Fruit fly (Drosophila melanogaster) whole organism, embryonic: ENCODE results near the gene Sf3a2.

Source experiments
- ATbp ChIP-seq: fragments of 200-800 bp; sonication (Bioruptor generic); optimal IDR thresholded peaks from 2 replicates; lab custom pipeline; 2017; ENCODE audit warnings: missing biosample characterization, mild to moderate bottlenecking, missing genetic modification characterization, missing genetic modification reagents
- CG10147 ChIP-seq: fragments of 200-800 bp; sonication (Bioruptor generic); optimal IDR thresholded peaks from 2 replicates; lab custom pipeline; 2019; ENCODE audit warnings: missing biosample characterization, mild to moderate bottlenecking, missing genetic modification characterization, moderate library complexity
- CG10431 ChIP-seq: fragments of 200-800 bp; sonication (Bioruptor generic); optimal IDR thresholded peaks from 3 replicates; lab custom pipeline; 2018; ENCODE audit warnings: missing biosample characterization, mild to moderate bottlenecking, missing genetic modification characterization
- CG10543 ChIP-seq: fragments of 200-800 bp; sonication (Bioruptor generic); optimal IDR thresholded peaks from 3 replicates; lab custom pipeline; 2017; ENCODE audit warnings: missing biosample characterization, mild to moderate bottlenecking, missing genetic modification characterization, moderate library complexity
- CG11560 ChIP-seq: fragments of 200-800 bp; sonication (Bioruptor generic); IDR thresholded peaks from 3 replicates; pipeline ENCODE4 v1.3.6; 2022; ENCODE audit warnings: missing biosample characterization, missing genetic modification characterization
- CG12219 ChIP-seq: fragments of 200-800 bp; sonication (Bioruptor generic); optimal IDR thresholded peaks from 3 replicates; lab custom pipeline; 2018; ENCODE audit warnings: missing biosample characterization, mild to moderate bottlenecking, missing genetic modification characterization
- CG1529 ChIP-seq: fragments of 200-800 bp; sonication (Bioruptor generic); optimal IDR thresholded peaks from 3 replicates; lab custom pipeline; 2018; ENCODE audit warnings: missing biosample characterization, missing genetic modification characterization
- CG15479 ChIP-seq: fragments of 200-800 bp; sonication (Bioruptor generic); optimal IDR thresholded peaks from 3 replicates; lab custom pipeline; 2019; ENCODE audit warnings: missing biosample characterization, mild to moderate bottlenecking, missing genetic modification characterization, moderate library complexity
- CG1602 ChIP-seq: fragments of 200-800 bp; sonication (Bioruptor generic); optimal IDR thresholded peaks from 3 replicates; lab custom pipeline; 2016; ENCODE audit warnings: missing biosample characterization, missing genetic modification characterization
- CG16815 ChIP-seq: fragments of 200-800 bp; sonication (Bioruptor generic); optimal IDR thresholded peaks from 3 replicates; lab custom pipeline; 2017; ENCODE audit warnings: missing biosample characterization, mild to moderate bottlenecking, missing genetic modification characterization
- CG17186 ChIP-seq: fragments of 200-800 bp; sonication (Bioruptor generic); optimal IDR thresholded peaks from 3 replicates; lab custom pipeline; 2017; ENCODE audit warnings: missing biosample characterization, missing genetic modification reagents, missing genetic modification characterization
- CG17829 ChIP-seq: fragments of 200-800 bp; optimal IDR thresholded peaks from 2 replicates; lab custom pipeline; 2019; ENCODE audit warnings: missing biosample characterization, mild to moderate bottlenecking, missing genetic modification characterization, moderate library complexity
- CG18599 ChIP-seq: fragments of 200-800 bp; sonication (Bioruptor generic); optimal IDR thresholded peaks from 3 replicates; lab custom pipeline; 2017; ENCODE audit warnings: missing biosample characterization, missing genetic modification characterization, mild to moderate bottlenecking, moderate library complexity, missing genetic modification reagents
- CG31388 ChIP-seq: fragments of 200-800 bp; sonication (Bioruptor generic); optimal IDR thresholded peaks from 2 replicates; lab custom pipeline; 2016; ENCODE audit warnings: missing biosample characterization, missing genetic modification characterization
- CG7987 ChIP-seq: fragments of 200-800 bp; sonication (Bioruptor generic); optimal IDR thresholded peaks from 2 replicates; lab custom pipeline; 2018; ENCODE audit warnings: missing biosample characterization, mild to moderate bottlenecking, missing genetic modification characterization, moderate library complexity
- CHES-1-like ChIP-seq: fragments of 200-800 bp; sonication (Bioruptor generic); optimal IDR thresholded peaks from 2 replicates; lab custom pipeline; 2016; ENCODE audit warnings: missing biosample characterization, missing genetic modification characterization
- Dad ChIP-seq: fragments of 200-800 bp; sonication (Bioruptor generic); optimal IDR thresholded peaks from 3 replicates; lab custom pipeline; 2016; ENCODE audit warnings: missing biosample characterization, missing genetic modification characterization
- Dll ChIP-seq: fragments of 200-800 bp; sonication (Bioruptor generic); IDR thresholded peaks from 4 replicates; pipeline ENCODE4 v1.3.6; 2022; ENCODE audit warnings: missing biosample characterization, missing genetic modification characterization; ENCODE audit not compliant: partially characterized antibody
- Dref ChIP-seq: fragments of 200-800 bp; sonication (Bioruptor generic); IDR thresholded peaks from 2 replicates; pipeline ENCODE4 v1.3.6; 2022; ENCODE audit warnings: missing biosample characterization, missing genetic modification characterization
- ERR ChIP-seq: fragments of 200-800 bp; sonication (Bioruptor generic); optimal IDR thresholded peaks from 2 replicates; lab custom pipeline; 2016; ENCODE audit warnings: missing biosample characterization, missing genetic modification characterization
- H15 ChIP-seq: fragments of 200-800 bp; sonication (Bioruptor generic); IDR thresholded peaks from 3 replicates; pipeline ENCODE4 v1.3.6; 2022; ENCODE audit warnings: missing biosample characterization, missing genetic modification characterization
- HLH54F ChIP-seq: fragments of 200-800 bp; sonication (Bioruptor generic); optimal IDR thresholded peaks from 3 replicates; lab custom pipeline; 2016; ENCODE audit warnings: missing biosample characterization, missing genetic modification characterization
- MESR4 ChIP-seq: fragments of 200-800 bp; sonication (Bioruptor generic); optimal IDR thresholded peaks from 2 replicates; lab custom pipeline; 2018; ENCODE audit warnings: missing biosample characterization, mild to moderate bottlenecking, missing genetic modification characterization, moderate library complexity
- NK7.1 ChIP-seq: fragments of 200-800 bp; sonication (Bioruptor generic); optimal IDR thresholded peaks from 3 replicates; lab custom pipeline; 2016; ENCODE audit warnings: missing biosample characterization, missing genetic modification characterization
- Oli ChIP-seq: fragments of 200-800 bp; sonication (Bioruptor generic); optimal IDR thresholded peaks from 2 replicates; lab custom pipeline; 2018; ENCODE audit warnings: missing biosample characterization, mild to moderate bottlenecking, missing genetic modification characterization, moderate library complexity
- Side ChIP-seq: fragments of 200-800 bp; sonication (Bioruptor generic); optimal IDR thresholded peaks from 2 replicates; lab custom pipeline; 2016; ENCODE audit warnings: missing biosample characterization, missing genetic modification characterization
- Sox100B ChIP-seq: fragments of 200-800 bp; sonication (Bioruptor generic); optimal IDR thresholded peaks from 3 replicates; lab custom pipeline; 2018; ENCODE audit warnings: missing biosample characterization, mild to moderate bottlenecking, missing genetic modification characterization
- TFAM ChIP-seq: fragments of 200-800 bp; sonication (Bioruptor generic); optimal IDR thresholded peaks from 2 replicates; lab custom pipeline; 2017; ENCODE audit warnings: missing biosample characterization, missing genetic modification characterization, inconsistent platforms
- Trl ChIP-seq, 3 experiments: fragments of >200 bp in 2 of 3; fragments of 200-800 bp in 1 of 3; sonication (Bioruptor generic) in 1 of 3; optimal IDR thresholded peaks; 2 replicates in 1 of 3; 3 replicates in 2 of 3; lab custom pipeline; 2016 to 2017; ENCODE audit warnings: missing biosample characterization in 1 of 3, missing genetic modification characterization in 1 of 3
- chinmo ChIP-seq: fragments of 200-800 bp; sonication (Bioruptor generic); IDR thresholded peaks from 4 replicates; pipeline ENCODE4 v1.3.6; 2022; ENCODE audit warnings: missing biosample characterization, missing genetic modification characterization; ENCODE audit not compliant: partially characterized antibody
- dati ChIP-seq: fragments of 200-800 bp; sonication (Bioruptor generic); IDR thresholded peaks from 2 replicates; pipeline ENCODE4 v1.3.6; 2022; ENCODE audit warnings: missing biosample characterization, missing genetic modification characterization
- esg ChIP-seq: fragments of 200-800 bp; sonication (Bioruptor generic); conservative IDR thresholded peaks from 2 replicates; pipeline ENCODE4 v1.3.6; 2022; ENCODE audit warnings: missing biosample characterization, missing genetic modification characterization
- ewg ChIP-seq: fragments of 200-800 bp; sonication (Bioruptor generic); optimal IDR thresholded peaks from 3 replicates; lab custom pipeline; 2017; ENCODE audit warnings: mild to moderate bottlenecking, missing biosample characterization, missing genetic modification reagents, missing genetic modification characterization
- fd96Cb ChIP-seq: fragments of 200-800 bp; sonication (Bioruptor generic); optimal IDR thresholded peaks from 2 replicates; lab custom pipeline; 2018; ENCODE audit warnings: missing biosample characterization, mild to moderate bottlenecking, missing genetic modification characterization, moderate library complexity
- gcm ChIP-seq: fragments of 200-800 bp; sonication (Bioruptor generic); optimal IDR thresholded peaks from 2 replicates; lab custom pipeline; 2019; ENCODE audit warnings: missing biosample characterization, mild to moderate bottlenecking, missing genetic modification characterization, moderate library complexity
- grau ChIP-seq: fragments of 200-800 bp; optimal IDR thresholded peaks from 3 replicates; lab custom pipeline; 2019; ENCODE audit warnings: missing biosample characterization, mild to moderate bottlenecking, missing genetic modification characterization, moderate library complexity
- hth ChIP-seq: fragments of >200 bp; optimal IDR thresholded peaks from 2 replicates; lab custom pipeline; 2017; ENCODE audit warnings: inconsistent platforms
- jumu ChIP-seq: fragments of 200-800 bp; sonication (Bioruptor generic); optimal IDR thresholded peaks from 3 replicates; lab custom pipeline; 2016; ENCODE audit warnings: missing biosample characterization, missing genetic modification characterization
- nerfin-1 ChIP-seq: fragments of 200-800 bp; sonication (Bioruptor generic); optimal IDR thresholded peaks from 3 replicates; lab custom pipeline; 2019; ENCODE audit warnings: missing biosample characterization, mild to moderate bottlenecking, missing genetic modification characterization, moderate library complexity
- nerfin-2 ChIP-seq: fragments of 200-800 bp; sonication (Bioruptor generic); IDR thresholded peaks from 2 replicates; pipeline ENCODE4 v1.3.6; 2022; ENCODE audit warnings: missing biosample characterization, missing genetic modification characterization; ENCODE audit not compliant: partially characterized antibody
- pnt ChIP-seq: fragments of 200-800 bp; sonication (Bioruptor generic); optimal IDR thresholded peaks from 3 replicates; lab custom pipeline; 2016; ENCODE audit warnings: missing biosample characterization, missing genetic modification characterization
- repo ChIP-seq: fragments of 200-800 bp; sonication (Bioruptor generic); optimal IDR thresholded peaks from 2 replicates; lab custom pipeline; 2016; ENCODE audit warnings: missing biosample characterization, missing genetic modification characterization
- sc ChIP-seq, 3 experiments: fragments of >200 bp in 2 of 3; fragments of 200-800 bp in 1 of 3; sonication (Bioruptor generic) in 1 of 3; optimal IDR thresholded peaks; 2 replicates in 2 of 3; 3 replicates in 1 of 3; lab custom pipeline; 2017; ENCODE audit warnings: mild to moderate bottlenecking in 1 of 3, missing biosample characterization in 1 of 3, missing genetic modification characterization in 1 of 3, missing genetic modification reagents in 1 of 3
- sens-2 ChIP-seq: fragments of 200-800 bp; sonication (Bioruptor generic); IDR thresholded peaks from 2 replicates; pipeline ENCODE4 v1.3.6; 2022; ENCODE audit warnings: missing biosample characterization, missing genetic modification characterization
- sna ChIP-seq: fragments of 200-800 bp; sonication (Bioruptor generic); IDR thresholded peaks from 2 replicates; pipeline ENCODE4 v1.3.6; 2022; ENCODE audit warnings: missing biosample characterization, missing genetic modification characterization; ENCODE audit not compliant: partially characterized antibody
- sr ChIP-seq: fragments of 200-800 bp; sonication (Bioruptor generic); IDR thresholded peaks from 3 replicates; pipeline ENCODE4 v1.3.6; 2022; ENCODE audit warnings: missing biosample characterization, missing genetic modification characterization
- vnd ChIP-seq: fragments of 200-800 bp; sonication (Bioruptor generic); IDR thresholded peaks from 3 replicates; pipeline ENCODE4 v1.3.6; 2022; ENCODE audit warnings: missing biosample characterization, missing genetic modification characterization; ENCODE audit not compliant: partially characterized antibody

Sf3a2 gene

DNA sequence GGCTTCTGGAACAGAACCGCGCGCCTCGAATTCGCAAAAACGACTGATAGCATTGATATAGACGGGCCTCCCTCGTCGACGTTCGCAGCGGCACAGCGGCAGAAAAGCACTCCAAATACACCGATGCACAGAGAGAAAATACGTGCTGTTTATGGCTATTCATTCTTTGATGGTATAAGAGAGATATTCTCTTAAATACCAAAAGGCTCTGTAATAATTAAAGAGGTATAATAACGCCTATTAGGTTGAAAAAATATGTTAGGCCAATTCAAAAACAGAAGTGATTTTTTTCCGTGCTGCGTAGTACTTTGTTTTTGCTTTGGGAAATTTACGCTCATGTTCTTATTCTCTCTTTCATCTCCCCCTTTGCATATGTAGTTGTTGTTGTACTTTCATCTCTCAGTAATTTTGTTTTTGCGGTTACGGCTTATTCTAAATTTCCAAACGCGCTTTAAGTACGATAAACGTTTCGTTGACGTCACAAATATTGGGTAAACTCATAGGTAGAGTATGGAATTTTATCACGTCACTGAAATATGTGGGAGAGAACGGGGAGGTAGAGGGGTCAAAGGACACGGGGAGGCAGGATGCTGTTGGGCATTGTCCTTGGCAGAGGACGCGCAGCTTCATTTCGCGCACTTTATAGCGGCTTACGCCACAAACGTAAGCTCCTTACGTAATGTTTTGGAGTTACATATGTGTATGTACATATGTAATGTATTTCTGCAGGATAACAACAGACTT, 29.4 kb upstream of the Sf3a2 start, which contains the start of gene nebu (continued):
- TF ChIP-seq dati (GFP tag; lab: Robert Waterston, UW) (peak; percentile 85), TFAM (peak; percentile 29), vnd (GFP tag; lab: Robert Waterston, UW) (no peak), CG17829 (tag; lab: Kevin White, UChicago) (peak; percentile 92), CG16815 (GFP tag; lab: Kevin White, UChicago) (peak; percentile 92), sc (optimal IDR thresholded peaks at IDR 0.05; lab: Kevin White, UChicago) (no peak), sc (GFP tag; optimal IDR thresholded peaks at IDR 0.05; lab: Kevin White, UChicago) (peak; percentile 76), hth (no peak), esg (peak; percentile 95), HLH54F (GFP tag; lab: Kevin White, UChicago) (peak; percentile 98), Oli (tag; lab: Kevin White, UChicago) (peak; percentile 95), H15 (peak; percentile 95), CG10543 (peak; percentile 94), fd96Cb (tag; lab: Kevin White, UChicago) (peak; percentile 93), Side (GFP tag; lab: Kevin White, UChicago) (peak; percentile 97), Trl (optimal IDR thresholded peaks at IDR 0.05; lab: Kevin White, UChicago) (peak in 1 of 2 experiments; percentile 60), Trl (GFP tag; optimal IDR thresholded peaks at IDR 0.05; lab: Kevin White, UChicago) (peak; percentile 96), Dref (no peak), CG7987 (GFP tag; lab: Kevin White, UChicago) (peak; percentile 79), chinmo (GFP tag; lab: Robert Waterston, UW) (no peak), Dad (GFP tag; lab: Kevin White, UChicago) (peak; percentile 94), sna (GFP tag; lab: Robert Waterston, UW) (no peak), CG1529 (peak; percentile 82), CG18599 (GFP tag; lab: Kevin White, UChicago) (peak; percentile 99), pnt (GFP tag; lab: Kevin White, UChicago) (peak; percentile 94), sr (no peak; the same call in 2 of the 3 replicates), MESR4 (GFP tag; lab: Kevin White, UChicago) (peak; percentile 56), ERR (GFP tag; lab: Kevin White, UChicago) (peak; percentile 97), sens-2 (peak; percentile 81; the same call in 1 of the 2 replicates), CG10431 (GFP tag; lab: Kevin White, UChicago) (peak; percentile 25), nerfin-1 (tag; lab: Kevin White, UChicago) (peak; percentile 67), jumu (GFP tag; lab: Kevin White, UChicago) (peak; percentile 95), Sox100B (GFP tag; lab: Kevin White, UChicago) (peak; percentile 87), ATbp (GFP tag; lab: Kevin White, UChicago) (peak; percentile 90), CHES-1-like (GFP tag; lab: Kevin White, UChicago) (peak; percentile 98), gcm (GFP tag; lab: Kevin White, UChicago) (peak; percentile 89), NK7.1 (GFP tag; lab: Kevin White, UChicago) (peak; percentile 95), repo (GFP tag; lab: Kevin White, UChicago) (peak; percentile 94), nerfin-2 (no peak), CG15479 (GFP tag; lab: Kevin White, UChicago) (no peak), ewg (GFP tag; lab: Kevin White, UChicago) (peak; percentile 87), CG31388 (GFP tag; lab: Kevin White, UChicago) (peak; percentile 91), grau (tag; lab: Kevin White, UChicago) (peak; percentile 96), CG10147 (GFP tag; lab: Kevin White, UChicago) (peak; percentile 96), CG11560 (tag; lab: Robert Waterston, UW) (no peak; the same call in 1 of the 3 replicates), CG12219 (GFP tag; lab: Kevin White, UChicago) (peak; percentile 93), CG1602 (GFP tag; lab: Kevin White, UChicago) (peak; percentile 91), Dll (GFP tag; lab: Robert Waterston, UW) (no peak), CG17186 (GFP tag; lab: Kevin White, UChicago) (peak; percentile 52)
